Worm (Caenorhabditis elegans): Measurements from ENCODE around the gene C08B6.5.

C08B6.5 gene

DNA sequence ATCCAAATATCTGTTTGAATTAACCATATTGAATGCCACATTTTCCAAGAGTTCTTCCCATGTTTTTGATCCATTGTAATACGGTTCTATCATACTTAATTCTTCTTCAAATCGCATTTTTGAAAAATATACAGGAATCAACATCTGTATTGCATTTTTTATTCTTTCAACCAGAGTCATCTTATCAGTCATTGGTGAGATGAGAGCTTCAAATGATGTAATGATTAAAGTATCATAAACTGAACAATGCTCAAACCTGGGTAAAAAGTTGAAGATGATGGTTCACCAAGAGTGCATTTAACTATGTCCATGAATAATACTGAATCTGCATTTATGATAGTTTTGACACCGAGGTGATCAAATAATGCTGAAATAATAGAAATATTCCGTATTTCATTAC lies 13.8 kb upstream of the C08B6.5 start:
- TF ChIP-seq sptf-1 (tag; optimal IDR thresholded peaks at IDR 0.05) (no peak), nhr-12 (tag; optimal IDR thresholded peaks at IDR 0.05) (no peak)

DNA sequence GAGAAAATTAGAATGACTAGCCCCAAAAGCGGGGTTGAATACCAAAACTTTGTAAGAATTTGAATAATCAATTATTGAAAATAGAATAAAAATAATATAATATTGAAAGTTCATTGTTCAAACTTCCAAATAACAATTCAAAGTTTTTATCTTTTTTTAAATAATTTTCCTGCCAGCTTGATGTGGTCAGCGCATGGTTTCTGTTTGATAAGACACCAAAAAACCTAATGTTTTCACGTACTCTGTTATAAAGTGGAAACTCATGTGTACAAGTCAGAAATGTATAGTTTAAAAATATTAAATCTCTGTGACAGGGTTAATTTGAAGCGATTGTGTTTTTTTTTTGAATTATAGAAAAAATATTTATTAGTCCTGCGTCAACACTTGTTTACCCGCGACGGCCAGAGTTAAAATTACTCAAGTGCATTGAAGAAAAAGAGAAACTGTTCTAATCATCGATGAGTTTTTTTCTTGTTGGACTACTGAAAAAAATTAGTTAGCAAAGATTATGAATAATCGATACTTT lies 12.7 kb upstream of the C08B6.5 start, which contains the start of gene ugt-17:
Gene ugt-17 (minus strand): TSS at position 180 of the 526 bp plus-strand sequence.
- TF ChIP-seq elt-3 (tag; optimal IDR thresholded peaks at IDR 0.05) (no peak), snpc-4 (tag; optimal IDR thresholded peaks at IDR 0.05) (no peak), flh-1 (GFP tag; optimal IDR thresholded peaks at IDR 0.05) (no peak), hlh-1 (tag; optimal IDR thresholded peaks at IDR 0.05) (no peak), tbx-8 (GFP tag; optimal IDR thresholded peaks at IDR 0.05) (no peak), unc-120 (tag; optimal IDR thresholded peaks at IDR 0.05; ENCODE audit: poor library complexity, severe bottlenecking) (no peak), bed-3 (GFP tag; optimal IDR thresholded peaks at IDR 0.05) (no peak)

DNA sequence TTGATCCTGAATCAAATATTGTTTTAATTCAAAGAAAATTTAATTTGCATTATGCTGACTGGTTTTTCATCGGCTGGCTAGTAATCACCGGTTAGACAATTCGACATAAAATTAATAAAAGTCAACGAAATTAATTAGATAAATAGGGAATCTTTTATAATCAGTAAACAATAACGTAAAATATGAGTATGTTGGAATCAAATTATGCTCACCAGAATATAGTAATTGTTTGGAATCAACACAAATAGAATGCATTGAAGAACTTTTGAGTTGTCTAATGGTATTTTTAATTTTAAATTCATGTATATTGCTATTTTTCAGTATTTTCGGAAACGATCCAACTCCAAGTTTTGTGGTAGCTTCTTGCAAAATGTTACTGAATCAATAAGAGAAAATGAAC lies 12.2 kb upstream of the C08B6.5 start, which contains the start of gene C08B6.2:
Gene C08B6.2 (plus strand): TSS at position 301 of the 400 bp plus-strand sequence.
- TF ChIP-seq mab-5 (tag; optimal IDR thresholded peaks at IDR 0.05) (no peak), drap-1 (GFP tag; optimal IDR thresholded peaks at IDR 0.05) (no peak), nhr-237 (tag; optimal IDR thresholded peaks at IDR 0.05) (no peak), ztf-11 (tag; optimal IDR thresholded peaks at IDR 0.05) (no peak), mep-1 (tag; optimal IDR thresholded peaks at IDR 0.05) (no peak), ceh-39 (tag; optimal IDR thresholded peaks at IDR 0.05) (no peak), ceh-43 (GFP tag; optimal IDR thresholded peaks at IDR 0.05) (no peak), mls-2 (tag; optimal IDR thresholded peaks at IDR 0.05) (no peak), unc-62 (GFP tag; optimal IDR thresholded peaks at IDR 0.05) (no peak), ces-1 (GFP tag; optimal IDR thresholded peaks at IDR 0.05) (no peak), lsy-2 (tag; optimal IDR thresholded peaks at IDR 0.05) (no peak), tbx-8 (GFP tag; optimal IDR thresholded peaks at IDR 0.05) (no peak), unc-120 (tag; optimal IDR thresholded peaks at IDR 0.05; ENCODE audit: poor library complexity, severe bottlenecking) (no peak), sptf-1 (tag; optimal IDR thresholded peaks at IDR 0.05) (no peak), ceh-83 (GFP tag; optimal IDR thresholded peaks at IDR 0.05) (no peak), elt-3 (tag; optimal IDR thresholded peaks at IDR 0.05) (no peak), bed-3 (GFP tag; optimal IDR thresholded peaks at IDR 0.05) (no peak), nhr-28 (tag; optimal IDR thresholded peaks at IDR 0.05) (no peak), M03D4.4 (tag; optimal IDR thresholded peaks at IDR 0.05) (no peak)

DNA sequence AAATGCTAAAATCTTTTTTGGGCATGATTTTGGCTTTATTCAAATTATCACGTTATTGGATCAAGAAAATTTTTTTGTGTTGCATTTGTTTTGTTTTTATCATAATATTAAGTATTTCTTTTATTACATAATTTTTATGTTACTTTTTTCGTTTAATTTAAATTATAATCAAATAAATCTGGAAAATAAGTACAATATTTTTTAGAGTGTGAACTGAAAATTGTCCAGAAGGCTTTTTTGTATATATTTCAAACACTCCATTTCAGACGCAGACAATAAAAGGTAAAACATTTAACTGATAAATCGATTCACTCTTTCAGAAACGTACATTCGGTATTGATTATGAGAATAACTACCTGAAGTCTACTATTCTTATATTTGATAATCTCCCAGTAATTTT lies 10.3 kb upstream of the C08B6.5 start, which contains the start of gene C08B6.11:
Gene C08B6.11 (plus strand): TSS at position 301 of the 400 bp plus-strand sequence.
- TF ChIP-seq ztf-11 (tag; optimal IDR thresholded peaks at IDR 0.05) (no peak), M03D4.4 (tag; optimal IDR thresholded peaks at IDR 0.05) (no peak), unc-39 (tag; optimal IDR thresholded peaks at IDR 0.05) (no peak), drap-1 (GFP tag; optimal IDR thresholded peaks at IDR 0.05) (no peak), hlh-1 (tag; optimal IDR thresholded peaks at IDR 0.05) (no peak), sem-2 (GFP tag; optimal IDR thresholded peaks at IDR 0.05) (no peak), flh-1 (GFP tag; optimal IDR thresholded peaks at IDR 0.05) (no peak), unc-120 (tag; optimal IDR thresholded peaks at IDR 0.05; ENCODE audit: poor library complexity, severe bottlenecking) (no peak), nhr-28 (tag; optimal IDR thresholded peaks at IDR 0.05) (no peak), elt-3 (tag; optimal IDR thresholded peaks at IDR 0.05) (no peak), ceh-43 (GFP tag; optimal IDR thresholded peaks at IDR 0.05) (no peak), bed-3 (GFP tag; optimal IDR thresholded peaks at IDR 0.05) (no peak), zip-8 (tag; optimal IDR thresholded peaks at IDR 0.05) (no peak), nhr-76 (tag; optimal IDR thresholded peaks at IDR 0.05) (no peak), elt-1 (tag; optimal IDR thresholded peaks at IDR 0.05; ENCODE audit: borderline replicate concordance, insufficient read depth) (no peak)

DNA sequence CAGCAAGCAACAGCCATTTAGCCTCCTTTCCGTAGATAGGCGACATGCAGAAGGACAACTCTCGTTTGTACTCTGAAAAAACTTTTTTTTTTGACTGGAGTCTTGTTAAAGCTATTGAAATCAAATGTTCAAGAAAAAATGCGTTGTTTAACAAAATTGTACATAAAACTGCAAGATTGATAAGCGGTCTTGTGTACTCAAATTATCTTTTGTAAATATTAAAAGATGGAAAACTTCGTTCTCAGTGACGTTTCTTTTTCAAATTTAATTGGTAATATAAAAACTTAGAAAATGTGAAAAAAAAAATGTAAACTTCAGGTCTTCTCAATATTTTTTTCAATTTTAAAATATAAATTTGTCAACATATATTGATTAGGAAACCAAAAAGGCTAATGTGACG lies 6.4 kb upstream of the C08B6.5 start:
- no peak for TF ChIP-seq lsy-2 (tag; optimal IDR thresholded peaks at IDR 0.05)
- no peak for TF ChIP-seq lin-32 (GFP tag; optimal IDR thresholded peaks at IDR 0.05)
- no peak for TF ChIP-seq elt-3 (tag; optimal IDR thresholded peaks at IDR 0.05)
- TF ChIP-seq M03D4.4 (tag; optimal IDR thresholded peaks at IDR 0.05): no peak
- TF ChIP-seq bed-3 (GFP tag; optimal IDR thresholded peaks at IDR 0.05): no peak
- TF ChIP-seq lin-13 (tag; optimal IDR thresholded peaks at IDR 0.05): no peak
- TF ChIP-seq elt-1 (tag; optimal IDR thresholded peaks at IDR 0.05; ENCODE audit: borderline replicate concordance, insufficient read depth): no peak
- TF ChIP-seq zip-8 (tag; optimal IDR thresholded peaks at IDR 0.05): no peak
- TF ChIP-seq snpc-4 (tag; optimal IDR thresholded peaks at IDR 0.05): no peak
- TF ChIP-seq drap-1 (GFP tag; optimal IDR thresholded peaks at IDR 0.05): no peak
- no peak for TF ChIP-seq pha-4 (tag; optimal IDR thresholded peaks at IDR 0.05)
- no peak for TF ChIP-seq ceh-43 (GFP tag; optimal IDR thresholded peaks at IDR 0.05)
- TF ChIP-seq mab-5 (tag; optimal IDR thresholded peaks at IDR 0.05): no peak
- TF ChIP-seq nhr-76 (tag; optimal IDR thresholded peaks at IDR 0.05): no peak
- no peak for TF ChIP-seq unc-120 (tag; optimal IDR thresholded peaks at IDR 0.05; ENCODE audit: poor library complexity, severe bottlenecking)
